Worm (Caenorhabditis elegans) whole organism, late embryonic: ENCODE measurements around the gene srw-133.

ENCODE experiments used
- C08G9.2 ChIP-seq: sonication (generic microtip); optimal IDR thresholded peaks from 2 replicates; lab custom pipeline; 2016; ENCODE audit warnings: mild to moderate bottlenecking, missing genetic modification characterization, moderate library complexity, missing compliant biosample characterization
- C38D4.7 ChIP-seq: fragments of 200-800 bp; sonication (Bioruptor generic); optimal IDR thresholded peaks from 2 replicates; lab custom pipeline; 2018; ENCODE audit warnings: mild to moderate bottlenecking, missing genetic modification characterization, moderate library complexity, missing compliant biosample characterization
- K02D7.2 ChIP-seq: sonication (generic microtip); optimal IDR thresholded peaks from 2 replicates; lab custom pipeline; 2017; ENCODE audit warnings: mild to moderate bottlenecking, missing genetic modification characterization, missing compliant biosample characterization
- T23F11.4 ChIP-seq: fragments of 200-800 bp; sonication (Bioruptor generic); optimal IDR thresholded peaks from 2 replicates; lab custom pipeline; 2018; ENCODE audit warnings: mild to moderate bottlenecking, missing genetic modification characterization, missing compliant biosample characterization
- Y22D7AL.16 ChIP-seq: sonication (generic microtip); optimal IDR thresholded peaks from 2 replicates; lab custom pipeline; 2016; ENCODE audit warnings: missing genetic modification characterization, missing compliant biosample characterization
- ahr-1 ChIP-seq: sonication (generic microtip); optimal IDR thresholded peaks from 2 replicates; lab custom pipeline; 2016; ENCODE audit warnings: missing genetic modification characterization, missing compliant biosample characterization
- ama-1 ChIP-seq: fragments of 150-350 bp; optimal IDR thresholded peaks from 2 replicates; lab custom pipeline; 2014
- ceh-19 ChIP-seq: fragments of 200-800 bp; sonication (Bioruptor generic); optimal IDR thresholded peaks from 2 replicates; lab custom pipeline; 2018; ENCODE audit warnings: mild to moderate bottlenecking, missing genetic modification characterization, missing compliant biosample characterization
- ceh-22 ChIP-seq: sonication (generic microtip); optimal IDR thresholded peaks from 2 replicates; lab custom pipeline; 2017; ENCODE audit warnings: missing biosample characterization, missing genetic modification characterization
- ceh-31 ChIP-seq: sonication (generic microtip); optimal IDR thresholded peaks from 2 replicates; lab custom pipeline; 2016; ENCODE audit warnings: missing genetic modification characterization, missing compliant biosample characterization
- ceh-34 ChIP-seq: sonication (generic microtip); optimal IDR thresholded peaks from 2 replicates; lab custom pipeline; 2016; ENCODE audit warnings: mild to moderate bottlenecking, missing genetic modification characterization, missing compliant biosample characterization
- ceh-48 ChIP-seq: sonication (generic microtip); optimal IDR thresholded peaks from 2 replicates; lab custom pipeline; 2016; ENCODE audit warnings: missing genetic modification characterization, inconsistent platforms, missing compliant biosample characterization
- ceh-6 ChIP-seq: fragments of 200-800 bp; sonication (Bioruptor generic); optimal IDR thresholded peaks from 2 replicates; lab custom pipeline; 2018; ENCODE audit warnings: mild to moderate bottlenecking, missing genetic modification characterization, missing compliant biosample characterization
- ceh-9 ChIP-seq: sonication (generic microtip); optimal IDR thresholded peaks from 2 replicates; lab custom pipeline; 2016; ENCODE audit warnings: mild to moderate bottlenecking, missing genetic modification characterization, inconsistent platforms, missing compliant biosample characterization
- dve-1 ChIP-seq: sonication (generic microtip); optimal IDR thresholded peaks from 2 replicates; lab custom pipeline; 2017; ENCODE audit warnings: antibody characterized with exemption, mild to moderate bottlenecking, missing genetic modification characterization, missing compliant biosample characterization
- elt-4 ChIP-seq: sonication (generic microtip); optimal IDR thresholded peaks from 2 replicates; lab custom pipeline; 2016; ENCODE audit warnings: missing genetic modification characterization, missing compliant biosample characterization
- ets-4 ChIP-seq: sonication (generic microtip); optimal IDR thresholded peaks from 2 replicates; lab custom pipeline; 2016; ENCODE audit warnings: missing genetic modification characterization, missing compliant biosample characterization
- fax-1 ChIP-seq: sonication (generic microtip); optimal IDR thresholded peaks from 2 replicates; lab custom pipeline; 2016; ENCODE audit warnings: missing genotype, missing genetic modification characterization, missing compliant biosample characterization
- fkh-6 ChIP-seq: sonication (generic microtip); optimal IDR thresholded peaks from 2 replicates; lab custom pipeline; 2016; ENCODE audit warnings: missing genetic modification characterization, missing compliant biosample characterization
- gmeb-2 ChIP-seq: sonication (generic microtip); optimal IDR thresholded peaks from 2 replicates; lab custom pipeline; 2016; ENCODE audit warnings: missing genetic modification characterization, inconsistent platforms, missing compliant biosample characterization
- hlh-15 ChIP-seq: sonication (generic microtip); optimal IDR thresholded peaks from 2 replicates; lab custom pipeline; 2016; ENCODE audit warnings: missing genetic modification characterization, missing compliant biosample characterization
- hlh-30 ChIP-seq: sonication (generic microtip); optimal IDR thresholded peaks from 2 replicates; lab custom pipeline; 2017; ENCODE audit warnings: antibody characterized with exemption, missing genetic modification characterization, missing compliant biosample characterization; ENCODE audit not compliant: insufficient read depth
- hlh-6 ChIP-seq: sonication (generic microtip); optimal IDR thresholded peaks from 2 replicates; lab custom pipeline; 2016; ENCODE audit warnings: missing genotype, missing genetic modification characterization, missing compliant biosample characterization
- hlh-8 ChIP-seq: sonication (generic microtip); optimal IDR thresholded peaks from 2 replicates; lab custom pipeline; 2016; ENCODE audit warnings: missing genotype, missing genetic modification characterization, missing compliant biosample characterization
- lin-11 ChIP-seq: fragments of 200-800 bp; sonication (Bioruptor generic); optimal IDR thresholded peaks from 2 replicates; lab custom pipeline; 2018; ENCODE audit warnings: mild to moderate bottlenecking, missing genetic modification characterization, missing compliant biosample characterization
- nfya-1 ChIP-seq: sonication (generic microtip); optimal IDR thresholded peaks from 2 replicates; lab custom pipeline; 2017; ENCODE audit warnings: missing genetic modification characterization, mild to moderate bottlenecking, missing compliant biosample characterization, antibody characterized with exemption, moderate library complexity
- npax-4 ChIP-seq: sonication (generic microtip); optimal IDR thresholded peaks from 2 replicates; lab custom pipeline; 2016; ENCODE audit warnings: missing genetic modification characterization, missing compliant biosample characterization
- pat-9 ChIP-seq: fragments of 200-800 bp; sonication (Bioruptor generic); optimal IDR thresholded peaks from 2 replicates; lab custom pipeline; 2018; ENCODE audit warnings: mild to moderate bottlenecking, missing genetic modification characterization, moderate library complexity, missing compliant biosample characterization
- pha-4 ChIP-seq: fragments of 150-350 bp; optimal IDR thresholded peaks from 2 replicates; lab custom pipeline; 2018; ENCODE audit warnings: missing biosample characterization, missing genetic modification reagents, missing genetic modification characterization
- ref-2 ChIP-seq: sonication (generic microtip); optimal IDR thresholded peaks from 2 replicates; lab custom pipeline; 2016; ENCODE audit warnings: missing genetic modification characterization, missing compliant biosample characterization
- sdc-2 ChIP-seq: sonication (generic microtip); optimal IDR thresholded peaks from 2 replicates; lab custom pipeline; 2016; ENCODE audit warnings: missing genotype, missing genetic modification characterization, missing compliant biosample characterization
- sox-2 ChIP-seq: fragments of 200-800 bp; sonication (Bioruptor generic); IDR thresholded peaks from 2 replicates; pipeline ENCODE4 v1.3.6; 2022; ENCODE audit warnings: missing genetic modification reagents, missing genetic modification characterization, missing compliant biosample characterization
- sox-4 ChIP-seq: sonication (generic microtip); optimal IDR thresholded peaks from 2 replicates; lab custom pipeline; 2017; ENCODE audit warnings: mild to moderate bottlenecking, missing genetic modification characterization, inconsistent platforms, missing compliant biosample characterization
- tbx-7 ChIP-seq: sonication (generic microtip); optimal IDR thresholded peaks from 2 replicates; lab custom pipeline; 2016; ENCODE audit warnings: missing genotype, missing genetic modification characterization, missing compliant biosample characterization
- unc-55 ChIP-seq: sonication (generic microtip); optimal IDR thresholded peaks from 2 replicates; lab custom pipeline; 2017; ENCODE audit warnings: missing biosample characterization, missing genetic modification reagents, missing genetic modification characterization
- unc-86 ChIP-seq: sonication (generic microtip); optimal IDR thresholded peaks from 2 replicates; lab custom pipeline; 2016; ENCODE audit warnings: missing genetic modification characterization, missing compliant biosample characterization
- ztf-16 ChIP-seq: sonication (generic microtip); optimal IDR thresholded peaks from 2 replicates; lab custom pipeline; 2017; ENCODE audit warnings: missing genetic modification characterization, missing compliant biosample characterization

Gene srw-133

ce11 chrV:4081283-4081682 lies 33.2 kb downstream of the srw-133 start, which contains the start of gene srh-211:
Gene srh-211, minus strand, starts transcription at chrV:4081383.
- TF ChIP-seq tbx-7 = no peak
- no peak for TF ChIP-seq sdc-2
- no peak for TF ChIP-seq ceh-31 (tag; lab: Kevin White, UChicago)
- no peak for TF ChIP-seq hlh-15
- no peak for TF ChIP-seq Y22D7AL.16
- TF ChIP-seq sox-4 = no peak
- TF ChIP-seq pat-9 (tag; lab: Kevin White, UChicago) = no peak
- TF ChIP-seq ztf-16 = no peak
- TF ChIP-seq nfya-1 (tag; lab: Kevin White, UChicago) = no peak
- no peak for TF ChIP-seq ref-2 (tag; lab: Kevin White, UChicago)
- TF ChIP-seq npax-4 = no peak
- no peak for TF ChIP-seq ceh-34 (tag; lab: Kevin White, UChicago)
- no peak for TF ChIP-seq pha-4 (tag; lab: Kevin White, UChicago)
- TF ChIP-seq unc-55 (GFP tag; lab: Kevin White, UChicago) = no peak
- no peak for TF ChIP-seq hlh-8 (tag; lab: Kevin White, UChicago)
- no peak for TF ChIP-seq lin-11 (tag; lab: Kevin White, UChicago)
- TF ChIP-seq, all 69 proteins: peak for 0

ce11 chrV:4080546-4080945 lies 34.0 kb downstream of the srw-133 start:
- TF ChIP-seq sdc-2 (no peak), ceh-19 (GFP tag; lab: Kevin White, UChicago) (no peak), hlh-30 (no peak), C08G9.2 (tag; lab: Kevin White, UChicago) (no peak), ets-4 (tag; lab: Kevin White, UChicago) (no peak), ceh-9 (tag; lab: Kevin White, UChicago) (no peak), elt-4 (no peak), ztf-16 (no peak), fax-1 (tag; lab: Kevin White, UChicago) (no peak), K02D7.2 (tag; lab: Kevin White, UChicago) (no peak), sox-2 (no peak), ama-1 (lab: Kevin White, UChicago) (no peak), unc-86 (tag; lab: Kevin White, UChicago) (no peak), pat-9 (tag; lab: Kevin White, UChicago) (no peak), hlh-8 (tag; lab: Kevin White, UChicago) (no peak), hlh-6 (tag; lab: Kevin White, UChicago) (no peak), ceh-22 (tag; lab: Kevin White, UChicago) (no peak), ahr-1 (tag; lab: Kevin White, UChicago) (no peak), tbx-7 (no peak), T23F11.4 (GFP tag; lab: Kevin White, UChicago) (no peak)
- TF ChIP-seq, all 69 proteins: peak for 0

- TF ChIP-seq hlh-30 = no peak
- TF ChIP-seq Y22D7AL.16 = no peak
- TF ChIP-seq C38D4.7 (GFP tag; lab: Kevin White, UChicago) = no peak
- no peak for TF ChIP-seq C08G9.2 (tag; lab: Kevin White, UChicago)
- TF ChIP-seq fkh-6 (tag; lab: Kevin White, UChicago) = no peak
- no peak for TF ChIP-seq ceh-48 (tag; lab: Kevin White, UChicago)
- no peak for TF ChIP-seq ceh-9 (tag; lab: Kevin White, UChicago)
- TF ChIP-seq sox-4 = no peak
- TF ChIP-seq tbx-7 = no peak
- TF ChIP-seq hlh-15 = no peak
- TF ChIP-seq ceh-6 = no peak
- TF ChIP-seq dve-1 (tag; lab: Kevin White, UChicago) = no peak
- TF ChIP-seq hlh-6 (tag; lab: Kevin White, UChicago) = no peak
- no peak for TF ChIP-seq gmeb-2 (tag; lab: Kevin White, UChicago)
Measured at ce11 chrV:4073455-4073854, 41.1 kb downstream of the srw-133 start, which contains the start of gene otpl-2. Gene otpl-2, plus strand, starts transcription at chrV:4073755.
